Fruit fly (Drosophila melanogaster): Measurements from ENCODE around the gene Rab9.

DNA sequence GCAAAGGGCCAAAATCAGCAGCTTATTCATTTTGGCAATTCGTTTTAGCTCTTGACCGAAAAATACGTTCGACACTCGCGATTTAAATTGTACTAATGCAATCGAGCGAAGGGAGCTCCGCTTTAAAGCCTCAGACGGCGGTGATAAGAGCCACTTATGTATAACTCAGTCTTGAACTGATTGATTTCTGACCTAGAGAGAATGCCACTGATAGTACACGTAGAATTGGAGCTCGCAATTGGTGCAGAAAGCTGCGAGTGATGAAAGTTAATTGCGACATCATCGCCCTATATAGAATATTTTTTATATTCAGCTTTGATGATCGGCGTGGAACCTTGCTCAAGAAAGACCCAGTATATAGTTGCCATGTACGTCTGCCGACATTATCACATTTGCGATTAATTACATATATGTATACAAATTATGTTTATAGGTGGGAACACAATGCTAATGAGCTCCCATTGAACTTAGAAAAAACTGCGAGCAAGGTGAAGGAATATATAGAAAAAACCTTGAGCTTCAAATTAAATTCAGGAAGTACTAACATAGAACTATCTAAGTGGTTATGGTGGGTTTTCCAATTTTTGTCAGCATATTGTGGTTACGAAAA, 46.2 kb upstream of the Rab9 start, which contains the start of gene fon:
- TF ChIP-seq CG8301 (tag; optimal IDR thresholded peaks at IDR 0.05), result no peak
- TF ChIP-seq Pif1A (GFP tag; optimal IDR thresholded peaks at IDR 0.05), result no peak
- no peak for TF ChIP-seq CG10348 (GFP tag; IDR thresholded peaks at IDR 0.05)
- TF ChIP-seq CG14655 (GFP tag; optimal IDR thresholded peaks at IDR 0.05), result no peak
- no peak for TF ChIP-seq CG4496 (GFP tag; IDR thresholded peaks at IDR 0.05)
- TF ChIP-seq D1 (tag; optimal IDR thresholded peaks at IDR 0.05), result no peak
- TF ChIP-seq gl (tag; optimal IDR thresholded peaks at IDR 0.05), result no peak

Data from whole organism, pupa.